Fruit fly (Drosophila melanogaster): Measurements from ENCODE around the gene Lam.

dm6 chr2L:5537063-5537462, 5.2 kb upstream of the Lam start:
- TF ChIP-seq ttk (optimal IDR thresholded peaks at IDR 0.05) (no peak), h (optimal IDR thresholded peaks at IDR 0.05) (no peak), psq (optimal IDR thresholded peaks at IDR 0.05) (no peak)
